Worm (Caenorhabditis elegans) whole organism, young adult: ENCODE measurements around the gene ugt-63.

ENCODE experiments used
- B0035.1 ChIP-seq: sonication (generic microtip); optimal IDR thresholded peaks from 2 replicates; lab custom pipeline; 2016; ENCODE audit warnings: missing genetic modification characterization, mild to moderate bottlenecking, missing compliant biosample characterization, missing genotype, missing genetic modification reagents
- B0261.1 ChIP-seq: sonication (generic microtip); optimal IDR thresholded peaks from 2 replicates; lab custom pipeline; 2016; ENCODE audit warnings: mild to moderate bottlenecking, missing genetic modification characterization, moderate library complexity, missing compliant biosample characterization
- C06A6.2 ChIP-seq: fragments of 200-800 bp; sonication (Bioruptor generic); conservative IDR thresholded peaks from 2 replicates; pipeline ENCODE4 v1.3.6; 2022; ENCODE audit warnings: missing genetic modification characterization, missing compliant biosample characterization
- C17E4.6 ChIP-seq: fragments of 200-800 bp; sonication (Bioruptor generic); IDR thresholded peaks from 2 replicates; pipeline ENCODE4 v1.3.6; 2022; ENCODE audit warnings: missing genetic modification reagents, missing genetic modification characterization, missing compliant biosample characterization
- F33H1.4 ChIP-seq: fragments of 200-800 bp; sonication (Bioruptor generic); IDR thresholded peaks from 2 replicates; pipeline ENCODE4 v1.3.6; 2022; ENCODE audit warnings: missing genetic modification reagents, missing genetic modification characterization, missing compliant biosample characterization
- F39B2.1 ChIP-seq: fragments of 200-800 bp; sonication (Bioruptor generic); IDR thresholded peaks from 2 replicates; pipeline ENCODE4 v1.3.6; 2022; ENCODE audit warnings: missing genetic modification reagents, missing genetic modification characterization, missing compliant biosample characterization
- F57C9.4 ChIP-seq: sonication (generic microtip); optimal IDR thresholded peaks from 2 replicates; lab custom pipeline; 2017; ENCODE audit warnings: mild to moderate bottlenecking, missing genetic modification characterization, missing compliant biosample characterization
- Y67H2A.10 ChIP-seq: fragments of 200-800 bp; sonication (Bioruptor generic); conservative IDR thresholded peaks from 2 replicates; pipeline ENCODE4 v1.3.6; 2022; ENCODE audit warnings: missing genetic modification reagents, missing genetic modification characterization, missing compliant biosample characterization
- akir-1 ChIP-seq: fragments of 200-800 bp; sonication (Bioruptor generic); optimal IDR thresholded peaks from 2 replicates; lab custom pipeline; 2018; ENCODE audit warnings: mild to moderate bottlenecking, missing genetic modification characterization, moderate library complexity, missing compliant biosample characterization
- atf-7 ChIP-seq: sonication (generic microtip); optimal IDR thresholded peaks from 2 replicates; lab custom pipeline; 2017; ENCODE audit warnings: mild to moderate bottlenecking, missing genetic modification characterization, missing compliant biosample characterization
- attf-6 ChIP-seq: fragments of 200-800 bp; sonication (Bioruptor generic); IDR thresholded peaks from 2 replicates; pipeline ENCODE4 v1.3.6; 2022; ENCODE audit warnings: missing genetic modification reagents, missing genetic modification characterization, missing compliant biosample characterization
- cebp-1 ChIP-seq, 2 experiments: fragments of 200-800 bp in 1 of 2; sonication (Bioruptor generic) in 1 of 2; sonication (generic microtip) in 1 of 2; IDR thresholded peaks in 1 of 2; optimal IDR thresholded peaks in 1 of 2; 2 replicates each; pipeline versions ENCODE4 v1.3.6 to Lab custom; 2017 to 2022; ENCODE audit warnings: missing compliant biosample characterization in 2 of 2, missing genetic modification characterization in 2 of 2, mild to moderate bottlenecking in 1 of 2, missing genetic modification reagents in 1 of 2, moderate library complexity in 1 of 2
- cebp-2 ChIP-seq: fragments of 200-800 bp; sonication (Bioruptor generic); IDR thresholded peaks from 2 replicates; pipeline ENCODE4 v1.3.6; 2022; ENCODE audit warnings: missing genetic modification characterization, missing compliant biosample characterization
- ceh-40 ChIP-seq: fragments of 200-800 bp; sonication (Bioruptor generic); IDR thresholded peaks from 2 replicates; pipeline ENCODE4 v1.3.6; 2022; ENCODE audit warnings: missing genetic modification characterization, missing compliant biosample characterization
- ceh-79 ChIP-seq: sonication (generic microtip); optimal IDR thresholded peaks from 2 replicates; lab custom pipeline; 2017; ENCODE audit warnings: mild to moderate bottlenecking, missing genetic modification characterization, missing compliant biosample characterization
- dox-1 ChIP-seq: fragments of 200-800 bp; sonication (Bioruptor generic); IDR thresholded peaks from 2 replicates; pipeline ENCODE4 v1.3.6; 2022; ENCODE audit warnings: missing genetic modification reagents, missing genetic modification characterization, missing compliant biosample characterization
- egrh-3 ChIP-seq: fragments of 200-800 bp; sonication (Bioruptor generic); IDR thresholded peaks from 2 replicates; pipeline ENCODE4 v1.3.6; 2022; ENCODE audit warnings: missing genetic modification reagents, missing genetic modification characterization, missing compliant biosample characterization
- hlh-26 ChIP-seq: fragments of 200-800 bp; sonication (Bioruptor generic); conservative IDR thresholded peaks from 2 replicates; pipeline ENCODE4 v1.3.6; 2022; ENCODE audit warnings: missing genetic modification reagents, missing genetic modification characterization, missing compliant biosample characterization
- hrde-1 ChIP-seq: sonication (generic microtip); optimal IDR thresholded peaks from 2 replicates; lab custom pipeline; 2016; ENCODE audit warnings: missing genetic modification characterization, mild to moderate bottlenecking, missing compliant biosample characterization, moderate library complexity, missing genotype, missing genetic modification reagents, borderline replicate concordance
- lag-1 ChIP-seq: fragments of 200-800 bp; sonication (Bioruptor generic); IDR thresholded peaks from 2 replicates; pipeline ENCODE4 v1.3.6; 2022; ENCODE audit warnings: missing genetic modification reagents, missing genetic modification characterization, missing compliant biosample characterization
- lin-35 ChIP-seq, 3 experiments: fragments of 150-350 bp in 2 of 3; sonication (generic microtip) in 1 of 3; optimal IDR thresholded peaks; 2 replicates each; lab custom pipeline; 2014 to 2018; ENCODE audit warnings: missing biosample characterization in 3 of 3, missing genetic modification characterization in 3 of 3, missing genetic modification reagents in 3 of 3
- lsl-1 ChIP-seq: fragments of 200-800 bp; sonication (Bioruptor generic); optimal IDR thresholded peaks from 2 replicates; lab custom pipeline; 2018; ENCODE audit warnings: mild to moderate bottlenecking, missing genetic modification characterization, moderate library complexity, missing compliant biosample characterization
- madf-10 ChIP-seq: sonication (generic microtip); optimal IDR thresholded peaks from 2 replicates; lab custom pipeline; 2016; ENCODE audit warnings: mild to moderate bottlenecking, missing genetic modification characterization, missing compliant biosample characterization
- nfyb-1 ChIP-seq: fragments of 200-800 bp; sonication (Bioruptor generic); IDR thresholded peaks from 2 replicates; pipeline ENCODE4 v1.3.6; 2022; ENCODE audit warnings: missing genetic modification reagents, missing genetic modification characterization, missing compliant biosample characterization
- nhr-80 ChIP-seq: sonication (generic microtip); optimal IDR thresholded peaks from 2 replicates; lab custom pipeline; 2016; ENCODE audit warnings: missing genetic modification characterization, missing compliant biosample characterization
- pha-4 ChIP-seq: fragments of 150-350 bp; sonication (generic microtip); optimal IDR thresholded peaks from 2 replicates; lab custom pipeline; 2014; ENCODE audit warnings: missing biosample characterization, missing genetic modification reagents, missing genetic modification characterization
- repo-1 ChIP-seq: sonication (generic microtip); optimal IDR thresholded peaks from 2 replicates; lab custom pipeline; 2017; ENCODE audit warnings: mild to moderate bottlenecking, missing genetic modification characterization, missing compliant biosample characterization
- snpc-1.3 ChIP-seq: sonication (generic microtip); optimal IDR thresholded peaks from 2 replicates; lab custom pipeline; 2017; ENCODE audit warnings: missing genetic modification characterization, mild to moderate bottlenecking, missing compliant biosample characterization, antibody characterized with exemption, moderate library complexity, missing genotype, missing genetic modification reagents; ENCODE audit not compliant: insufficient read depth
- snpc-4 ChIP-seq, 5 experiments: fragments of 150-350 bp in 1 of 5; sonication (generic microtip) in 4 of 5; optimal IDR thresholded peaks; 2 replicates each; lab custom pipeline; 2014 to 2018; ENCODE audit warnings: missing genetic modification characterization in 5 of 5, missing biosample characterization in 3 of 5, antibody characterized with exemption in 2 of 5, mild to moderate bottlenecking in 2 of 5, missing compliant biosample characterization in 2 of 5, missing genotype in 2 of 5, moderate library complexity in 2 of 5, missing genetic modification reagents in 1 of 5
- unc-130 ChIP-seq: sonication (generic microtip); optimal IDR thresholded peaks from 2 replicates; lab custom pipeline; 2016; ENCODE audit warnings: missing genetic modification reagents, missing genetic modification characterization, missing compliant biosample characterization
- unc-62 ChIP-seq: fragments of 150-350 bp; optimal IDR thresholded peaks from 2 replicates; lab custom pipeline; 2014; ENCODE audit warnings: missing biosample characterization, missing genetic modification reagents, missing genetic modification characterization
- xnd-1 ChIP-seq: sonication (generic microtip); optimal IDR thresholded peaks from 2 replicates; lab custom pipeline; 2016; ENCODE audit warnings: missing genotype, missing genetic modification reagents, missing genetic modification characterization, missing compliant biosample characterization
- zim-3 ChIP-seq: sonication (generic microtip); optimal IDR thresholded peaks from 2 replicates; lab custom pipeline; 2017; ENCODE audit warnings: mild to moderate bottlenecking, missing genetic modification characterization, moderate library complexity, missing compliant biosample characterization
- ztf-25 ChIP-seq: fragments of 200-800 bp; sonication (Bioruptor generic); IDR thresholded peaks from 2 replicates; pipeline ENCODE4 v1.3.6; 2022; ENCODE audit warnings: missing genetic modification reagents, missing genetic modification characterization, missing compliant biosample characterization

The ugt-63 gene

DNA sequence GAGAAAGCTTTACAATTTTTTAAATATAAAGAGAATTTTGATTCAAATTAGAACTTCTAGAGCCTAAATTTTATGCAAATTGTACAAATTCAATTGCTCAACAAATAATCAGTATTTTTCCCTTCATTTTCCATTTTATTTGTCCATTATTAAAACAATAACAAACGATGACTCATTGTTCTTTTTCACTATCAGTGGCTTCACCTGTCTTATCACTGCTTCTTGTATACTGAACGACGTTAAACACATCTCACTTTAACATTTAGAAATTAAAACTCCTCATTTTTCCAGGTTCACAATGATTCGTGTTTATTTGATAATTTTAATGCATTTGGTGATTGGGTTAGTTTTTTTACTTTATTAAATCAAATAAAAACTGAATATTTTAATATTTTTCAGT lies 9.1 kb upstream of the ugt-63 start, which contains the start of gene sid-1:
TSS of gene sid-1 (plus strand) at position 292 of the 400 bp plus-strand sequence.
- TF ChIP-seq nhr-80 = peak; percentile 24
- no peak for TF ChIP-seq cebp-1 (GFP tag; IDR thresholded peaks at IDR 0.05; lab: Robert Waterston, UW)
- no peak for TF ChIP-seq cebp-1 (tag; optimal IDR thresholded peaks at IDR 0.05; lab: Kevin White, UChicago)
- no peak for TF ChIP-seq Y67H2A.10 (GFP tag; lab: Robert Waterston, UW)

DNA sequence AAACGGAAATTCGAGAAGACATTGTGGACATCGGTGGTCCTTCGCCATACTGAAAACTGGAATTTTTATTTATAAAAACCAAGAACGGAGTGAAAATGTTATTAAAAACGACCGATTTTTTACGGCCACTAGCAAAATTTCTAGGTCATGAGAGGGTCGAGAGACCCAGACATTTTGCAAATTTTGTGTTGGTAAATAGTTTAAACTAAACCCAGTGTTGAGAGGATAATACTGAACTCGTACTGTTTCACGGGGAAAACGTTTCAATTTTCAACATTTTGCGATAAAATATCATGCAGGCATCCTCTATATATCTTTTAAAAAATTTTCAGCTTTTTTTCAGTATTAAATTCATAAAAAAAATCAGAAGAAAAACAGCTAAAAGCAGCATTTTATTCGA lies 8.5 kb upstream of the ugt-63 start, which contains the start of gene C04F5.9:
TSS of gene C04F5.9 (minus strand) at position 101 of the 400 bp plus-strand sequence.
- no peak for TF ChIP-seq ceh-79 (tag; lab: Kevin White, UChicago)
- no peak for TF ChIP-seq B0261.1 (tag; lab: Kevin White, UChicago)
- no peak for TF ChIP-seq repo-1 (tag; lab: Kevin White, UChicago)
- no peak for TF ChIP-seq B0035.1 (tag; lab: Kevin White, UChicago)
- no peak for TF ChIP-seq lin-35 (GFP tag; optimal IDR thresholded peaks at IDR 0.05; lab: Kevin White, UChicago)
- no peak for TF ChIP-seq akir-1 (GFP tag; lab: Kevin White, UChicago)

- TF ChIP-seq lsl-1 (peak; percentile 38), ztf-25 (GFP tag; lab: Robert Waterston, UW) (no peak)
- TF ChIP-seq, all 124 proteins: peak for 1
These were observed 3.1 kb upstream of the ugt-63 start, which contains the start of gene C04F5.8 for ce11 chrV:5113654-5114053. Gene C04F5.8, minus strand, starts transcription at chrV:5113754.

ce11 chrV:5107816-5108215 lies 2.8 kb downstream of the ugt-63 start, which contains the start of gene srab-3:
Gene srab-3, minus strand, starts transcription at chrV:5107916.
- no peak for TF ChIP-seq ceh-40 (GFP tag; lab: Robert Waterston, UW)
- no peak for TF ChIP-seq unc-130 (GFP tag; lab: Kevin White, UChicago)
- TF ChIP-seq xnd-1 (tag; lab: Kevin White, UChicago) = no peak
- no peak for TF ChIP-seq F33H1.4 (GFP tag; lab: Robert Waterston, UW)
- TF ChIP-seq dox-1 (GFP tag; lab: Robert Waterston, UW) = no peak

- TF ChIP-seq C06A6.2 (GFP tag; lab: Robert Waterston, UW) = no peak
- TF ChIP-seq pha-4 (tag; lab: Kevin White, UChicago) = no peak
- no peak for TF ChIP-seq madf-10
These were observed 5.6 kb downstream of the ugt-63 start, which contains the start of gene srab-2 for ce11 chrV:5104934-5105333. Gene srab-2, minus strand, starts transcription at chrV:5105034.

ce11 chrV:5102017-5102416 lies 8.6 kb downstream of the ugt-63 start, which contains the start of gene srab-1:
Gene srab-1, minus strand, starts transcription at chrV:5102117.
- TF ChIP-seq snpc-4 (GFP tag; optimal IDR thresholded peaks at IDR 0.05; lab: Kevin White, UChicago) (no peak), snpc-4 (tag; optimal IDR thresholded peaks at IDR 0.05; lab: Kevin White, UChicago) (no peak), hlh-26 (GFP tag; lab: Robert Waterston, UW) (no peak), B0035.1 (tag; lab: Kevin White, UChicago) (no peak), unc-62 (GFP tag; lab: Kevin White, UChicago) (no peak), nfyb-1 (GFP tag; lab: Robert Waterston, UW) (no peak), zim-3 (tag; lab: Kevin White, UChicago) (no peak), atf-7 (tag; lab: Kevin White, UChicago) (no peak), egrh-3 (GFP tag; lab: Robert Waterston, UW) (no peak)

DNA sequence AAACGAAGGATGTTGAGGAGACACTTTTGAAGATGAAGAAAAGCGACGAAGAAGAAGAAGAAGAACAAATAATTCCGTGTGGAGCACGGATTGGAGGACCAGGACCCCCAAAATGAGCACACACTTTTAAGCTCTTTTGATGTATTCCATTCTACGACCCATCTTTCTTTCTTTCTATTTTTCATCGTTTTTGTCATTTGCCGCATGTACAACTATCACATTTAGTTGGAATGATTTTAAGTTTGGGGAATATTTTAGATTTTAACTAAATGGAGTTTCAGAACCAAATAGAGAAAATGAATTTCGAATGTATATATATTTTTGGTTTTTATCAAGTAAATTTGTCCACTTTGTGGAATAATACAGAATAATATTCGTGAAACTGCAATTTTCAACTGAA lies 11.6 kb downstream of the ugt-63 start, which contains the start of gene unc-46:
TSS of gene unc-46 (minus strand) at position 101 of the 400 bp plus-strand sequence.
- TF ChIP-seq nhr-80 = no peak
- TF ChIP-seq attf-6 = no peak
- TF ChIP-seq snpc-1.3 = no peak
- no peak for TF ChIP-seq nfyb-1 (GFP tag; lab: Robert Waterston, UW)
- TF ChIP-seq C17E4.6 (GFP tag; lab: Robert Waterston, UW) = no peak
- no peak for TF ChIP-seq F39B2.1 (GFP tag; lab: Robert Waterston, UW)
- TF ChIP-seq lin-35 (GFP tag; optimal IDR thresholded peaks at IDR 0.05; lab: Kevin White, UChicago) = no peak
- no peak for TF ChIP-seq F57C9.4 (tag; lab: Kevin White, UChicago)
- no peak for TF ChIP-seq cebp-2 (GFP tag; lab: Robert Waterston, UW)
- no peak for TF ChIP-seq lag-1 (GFP tag; lab: Robert Waterston, UW)
- no peak for TF ChIP-seq hrde-1 (tag; lab: Kevin White, UChicago)
- TF ChIP-seq, all 124 proteins: peak for 0
